Worm (Caenorhabditis elegans) whole organism, L4/young adult: ENCODE data around the gene bre-3.

ENCODE experiments used
- dao-5 ChIP-seq: sonication (generic microtip); optimal IDR thresholded peaks from 2 replicates; lab custom pipeline; 2016; ENCODE audit warnings: missing genotype, missing genetic modification characterization, moderate library complexity, missing compliant biosample characterization
- him-1 ChIP-seq: sonication (generic microtip); optimal IDR thresholded peaks from 2 replicates; lab custom pipeline; 2016; ENCODE audit warnings: missing genotype, missing genetic modification reagents, missing genetic modification characterization, missing compliant biosample characterization

ce11 chrIII:9482423-9482993 lies 2.8 kb downstream of the bre-3 start:
- TF ChIP-seq him-1 (no peak), dao-5 (no peak)
